Worm (Caenorhabditis elegans): ENCODE results near the gene C49F5.7.
A peak's percentile ranks its signal among the peaks of the same experiment; 100 is the strongest.

DNA sequence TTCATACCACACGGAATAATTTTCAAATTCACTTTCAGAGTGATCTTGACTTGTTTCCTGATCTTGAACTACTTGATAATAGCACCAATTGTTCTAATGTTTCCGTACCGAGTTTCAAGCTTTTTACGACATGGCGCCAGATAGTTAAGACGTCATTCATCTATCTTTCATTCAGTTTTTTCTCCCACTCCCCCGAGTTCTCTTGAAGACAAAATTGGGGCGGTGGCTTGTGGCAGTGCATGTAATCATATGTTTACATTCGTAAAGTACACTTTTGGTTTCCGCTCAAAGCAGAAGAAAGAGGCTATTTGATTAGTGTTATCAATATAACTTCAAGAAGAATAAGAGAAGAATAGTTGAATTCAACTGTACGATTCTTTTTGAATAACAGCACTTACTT lies 5.0 kb downstream of the C49F5.7 start:
- TF ChIP-seq jun-1 (tag; optimal IDR thresholded peaks at IDR 0.05) (no peak), nhr-76 (tag; optimal IDR thresholded peaks at IDR 0.05) (no peak), mdl-1 (tag; optimal IDR thresholded peaks at IDR 0.05) (no peak), pqm-1 (tag; optimal IDR thresholded peaks at IDR 0.05) (peak; percentile 36), snpc-4 (tag; optimal IDR thresholded peaks at IDR 0.05) (no peak), lin-15B (tag; optimal IDR thresholded peaks at IDR 0.05) (no peak), nhr-12 (tag; optimal IDR thresholded peaks at IDR 0.05) (no peak), nhr-28 (tag; optimal IDR thresholded peaks at IDR 0.05) (no peak), nhr-25 (tag; optimal IDR thresholded peaks at IDR 0.05) (no peak), nhr-23 (tag; optimal IDR thresholded peaks at IDR 0.05) (no peak)

Measured in whole organism, L3 larva.